Fruit fly (Drosophila melanogaster) whole organism, embryonic: ENCODE data around the gene syd.

ENCODE experiments used
- Aef1 ChIP-seq: fragments of 200-800 bp; sonication (Bioruptor generic); IDR thresholded peaks from 3 replicates; pipeline ENCODE4 v1.3.6; 2022; ENCODE audit warnings: missing biosample characterization, missing genetic modification characterization
- Antp ChIP-seq: fragments of 200-800 bp; sonication (Bioruptor generic); optimal IDR thresholded peaks from 3 replicates; lab custom pipeline; 2016; ENCODE audit warnings: missing biosample characterization, missing genetic modification characterization
- Atf3 ChIP-seq: fragments of 200-800 bp; sonication (Bioruptor generic); optimal IDR thresholded peaks from 3 replicates; lab custom pipeline; 2016; ENCODE audit warnings: missing biosample characterization, missing genetic modification characterization
- Blimp-1 ChIP-seq: fragments of 200-800 bp; sonication (Bioruptor generic); optimal IDR thresholded peaks from 3 replicates; lab custom pipeline; 2018; ENCODE audit warnings: missing biosample characterization, missing genetic modification characterization, mild to moderate bottlenecking, moderate library complexity, missing genetic modification reagents
- C15 ChIP-seq: fragments of 200-800 bp; sonication (Bioruptor generic); IDR thresholded peaks from 3 replicates; pipeline ENCODE4 v1.3.6; 2022; ENCODE audit warnings: missing biosample characterization, missing genetic modification characterization
- CG11093 ChIP-seq: fragments of 200-800 bp; sonication (Bioruptor generic); IDR thresholded peaks from 3 replicates; pipeline ENCODE4 v1.3.6; 2022; ENCODE audit warnings: missing biosample characterization, missing genetic modification characterization
- CG12219 ChIP-seq: fragments of 200-800 bp; sonication (Bioruptor generic); optimal IDR thresholded peaks from 3 replicates; lab custom pipeline; 2018; ENCODE audit warnings: missing biosample characterization, mild to moderate bottlenecking, missing genetic modification characterization
- CG12236 ChIP-seq: fragments of 200-800 bp; sonication (Bioruptor generic); optimal IDR thresholded peaks from 2 replicates; lab custom pipeline; 2016; ENCODE audit warnings: missing biosample characterization, missing genetic modification characterization
- CG12391 ChIP-seq: fragments of 200-800 bp; sonication (Bioruptor generic); optimal IDR thresholded peaks from 3 replicates; lab custom pipeline; 2018; ENCODE audit warnings: missing biosample characterization, mild to moderate bottlenecking, missing genetic modification characterization, moderate library complexity
- CG16863 ChIP-seq: fragments of 200-800 bp; sonication (Bioruptor generic); optimal IDR thresholded peaks from 3 replicates; lab custom pipeline; 2016; ENCODE audit warnings: missing biosample characterization, missing genetic modification characterization
- CG30403 ChIP-seq: fragments of 200-800 bp; sonication (Bioruptor generic); optimal IDR thresholded peaks from 3 replicates; lab custom pipeline; 2016; ENCODE audit warnings: missing biosample characterization, missing genetic modification characterization
- CG3065 ChIP-seq: fragments of 200-800 bp; sonication (Bioruptor generic); optimal IDR thresholded peaks from 2 replicates; lab custom pipeline; 2016; ENCODE audit warnings: missing biosample characterization, missing genetic modification characterization
- CG3281 ChIP-seq: fragments of 200-800 bp; sonication (Bioruptor generic); optimal IDR thresholded peaks from 3 replicates; lab custom pipeline; 2017; ENCODE audit warnings: missing biosample characterization, mild to moderate bottlenecking, missing genetic modification characterization
- CG33213 ChIP-seq: fragments of 200-800 bp; sonication (Bioruptor generic); optimal IDR thresholded peaks from 3 replicates; lab custom pipeline; 2016; ENCODE audit warnings: missing biosample characterization, missing genetic modification characterization
- CG33557 ChIP-seq: fragments of 200-800 bp; sonication (Bioruptor generic); optimal IDR thresholded peaks from 2 replicates; lab custom pipeline; 2019; ENCODE audit warnings: missing biosample characterization, mild to moderate bottlenecking, missing genetic modification characterization, moderate library complexity
- CG6813 ChIP-seq: fragments of 200-800 bp; sonication (Bioruptor generic); optimal IDR thresholded peaks from 2 replicates; lab custom pipeline; 2017; ENCODE audit warnings: missing biosample characterization, missing genetic modification characterization, mild to moderate bottlenecking, moderate library complexity, missing genetic modification reagents
- CG8089 ChIP-seq: fragments of 200-800 bp; sonication (Bioruptor generic); optimal IDR thresholded peaks from 3 replicates; lab custom pipeline; 2016; ENCODE audit warnings: missing biosample characterization, missing genetic modification characterization
- CG9932 ChIP-seq: fragments of 200-800 bp; sonication (Bioruptor generic); IDR thresholded peaks from 2 replicates; pipeline ENCODE4 v1.3.6; 2022; ENCODE audit warnings: missing biosample characterization, missing genetic modification characterization
- D19A ChIP-seq: fragments of 200-800 bp; optimal IDR thresholded peaks from 3 replicates; lab custom pipeline; 2019; ENCODE audit warnings: missing biosample characterization, mild to moderate bottlenecking, missing genetic modification characterization, moderate library complexity
- D19B ChIP-seq: fragments of 200-800 bp; sonication (Bioruptor generic); optimal IDR thresholded peaks from 2 replicates; lab custom pipeline; 2017; ENCODE audit warnings: missing biosample characterization, mild to moderate bottlenecking, missing genetic modification characterization
- Deaf1 ChIP-seq: fragments of 200-800 bp; optimal IDR thresholded peaks from 3 replicates; lab custom pipeline; 2019; ENCODE audit warnings: missing biosample characterization, mild to moderate bottlenecking, missing genetic modification characterization, moderate library complexity
- Fer3 ChIP-seq: fragments of 200-800 bp; sonication (Bioruptor generic); optimal IDR thresholded peaks from 2 replicates; lab custom pipeline; 2018; ENCODE audit warnings: missing biosample characterization, mild to moderate bottlenecking, missing genetic modification characterization, moderate library complexity
- HLH3B ChIP-seq: fragments of 200-800 bp; sonication (Bioruptor generic); IDR thresholded peaks from 2 replicates; pipeline ENCODE4 v1.3.6; 2022; ENCODE audit warnings: missing biosample characterization, missing genetic modification characterization
- HLH54F ChIP-seq: fragments of 200-800 bp; sonication (Bioruptor generic); optimal IDR thresholded peaks from 3 replicates; lab custom pipeline; 2016; ENCODE audit warnings: missing biosample characterization, missing genetic modification characterization
- Myb ChIP-seq: fragments of 200-800 bp; sonication (Bioruptor generic); optimal IDR thresholded peaks from 2 replicates; lab custom pipeline; 2016; ENCODE audit warnings: missing biosample characterization, missing genetic modification characterization
- Rx ChIP-seq: fragments of 200-800 bp; sonication (Bioruptor generic); IDR thresholded peaks from 2 replicates; pipeline ENCODE4 v1.3.6; 2022; ENCODE audit warnings: missing biosample characterization, missing genetic modification characterization
- Sox100B ChIP-seq: fragments of 200-800 bp; sonication (Bioruptor generic); optimal IDR thresholded peaks from 3 replicates; lab custom pipeline; 2018; ENCODE audit warnings: missing biosample characterization, mild to moderate bottlenecking, missing genetic modification characterization
- Trl ChIP-seq, 3 experiments: fragments of >200 bp in 2 of 3; fragments of 200-800 bp in 1 of 3; sonication (Bioruptor generic) in 1 of 3; optimal IDR thresholded peaks; 2 replicates in 1 of 3; 3 replicates in 2 of 3; lab custom pipeline; 2016 to 2017; ENCODE audit warnings: missing biosample characterization in 1 of 3, missing genetic modification characterization in 1 of 3
- Xbp1 ChIP-seq: fragments of 200-800 bp; sonication (Bioruptor generic); optimal IDR thresholded peaks from 3 replicates; lab custom pipeline; 2016; ENCODE audit warnings: missing biosample characterization, mild to moderate bottlenecking, missing genetic modification characterization
- bigmax ChIP-seq: fragments of 200-800 bp; sonication (Bioruptor generic); optimal IDR thresholded peaks from 2 replicates; lab custom pipeline; 2018; ENCODE audit warnings: missing biosample characterization, mild to moderate bottlenecking, missing genetic modification characterization
- bsh ChIP-seq, 2 experiments: fragments of 200-800 bp; sonication (Bioruptor generic); optimal IDR thresholded peaks; 2 replicates each; lab custom pipeline; 2017 to 2018; ENCODE audit warnings: mild to moderate bottlenecking in 2 of 2, missing biosample characterization in 2 of 2, missing genetic modification characterization in 2 of 2, moderate library complexity in 1 of 2
- cas ChIP-seq: fragments of 200-800 bp; sonication (Bioruptor generic); IDR thresholded peaks from 2 replicates; pipeline ENCODE4 v1.3.6; 2022; ENCODE audit warnings: missing biosample characterization, missing genetic modification characterization
- eyg ChIP-seq: fragments of 200-800 bp; sonication (Bioruptor generic); optimal IDR thresholded peaks from 3 replicates; lab custom pipeline; 2016; ENCODE audit warnings: missing biosample characterization, missing genetic modification characterization
- h ChIP-seq: fragments of >200 bp; optimal IDR thresholded peaks from 2 replicates; lab custom pipeline; 2017
- ind ChIP-seq: fragments of 200-800 bp; sonication (Bioruptor generic); optimal IDR thresholded peaks from 3 replicates; lab custom pipeline; 2016; ENCODE audit warnings: missing biosample characterization, missing genetic modification characterization
- kah ChIP-seq: fragments of 200-800 bp; sonication (Bioruptor generic); optimal IDR thresholded peaks from 2 replicates; lab custom pipeline; 2018; ENCODE audit warnings: missing biosample characterization, mild to moderate bottlenecking, missing genetic modification characterization
- kay ChIP-seq: fragments of 200-800 bp; sonication (Bioruptor generic); optimal IDR thresholded peaks from 2 replicates; lab custom pipeline; 2016; ENCODE audit warnings: missing biosample characterization, missing genetic modification characterization
- lab ChIP-seq: fragments of 200-800 bp; sonication (Bioruptor generic); optimal IDR thresholded peaks from 3 replicates; lab custom pipeline; 2017; ENCODE audit warnings: missing biosample characterization, missing genetic modification characterization, mild to moderate bottlenecking, moderate library complexity, missing genetic modification reagents
- lbe ChIP-seq: fragments of 200-800 bp; sonication (Bioruptor generic); optimal IDR thresholded peaks from 2 replicates; lab custom pipeline; 2016; ENCODE audit warnings: missing biosample characterization, mild to moderate bottlenecking, missing genetic modification characterization
- nerfin-2 ChIP-seq: fragments of 200-800 bp; sonication (Bioruptor generic); IDR thresholded peaks from 2 replicates; pipeline ENCODE4 v1.3.6; 2022; ENCODE audit warnings: missing biosample characterization, missing genetic modification characterization; ENCODE audit not compliant: partially characterized antibody
- pan ChIP-seq, 4 experiments: fragments of >200 bp in 3 of 4; fragments of 200-800 bp in 1 of 4; sonication (Bioruptor generic) in 1 of 4; optimal IDR thresholded peaks in 3 of 4; IDR thresholded peaks in 1 of 4; 2 replicates each; pipeline versions ENCODE4 v1.3.6 to Lab custom; 2017 to 2022; ENCODE audit warnings: missing biosample characterization in 2 of 4, missing genetic modification characterization in 2 of 4, mixed read lengths in 1 of 4
- pum ChIP-seq: fragments of 200-800 bp; sonication (Bioruptor generic); optimal IDR thresholded peaks from 2 replicates; lab custom pipeline; 2016; ENCODE audit warnings: missing biosample characterization, missing genetic modification characterization
- repo ChIP-seq: fragments of 200-800 bp; sonication (Bioruptor generic); optimal IDR thresholded peaks from 2 replicates; lab custom pipeline; 2016; ENCODE audit warnings: missing biosample characterization, missing genetic modification characterization
- sc ChIP-seq, 3 experiments: fragments of >200 bp in 2 of 3; fragments of 200-800 bp in 1 of 3; sonication (Bioruptor generic) in 1 of 3; optimal IDR thresholded peaks; 2 replicates in 2 of 3; 3 replicates in 1 of 3; lab custom pipeline; 2017; ENCODE audit warnings: mild to moderate bottlenecking in 1 of 3, missing biosample characterization in 1 of 3, missing genetic modification characterization in 1 of 3, missing genetic modification reagents in 1 of 3
- schlank ChIP-seq: fragments of 200-800 bp; sonication (Bioruptor generic); optimal IDR thresholded peaks from 2 replicates; lab custom pipeline; 2018; ENCODE audit warnings: missing biosample characterization, mild to moderate bottlenecking, missing genetic modification characterization
- sens ChIP-seq: fragments of 200-800 bp; sonication (Bioruptor generic); peaks from one replicate; lab custom pipeline; 2016; ENCODE audit warnings: missing biosample characterization, missing genetic modification characterization
- tap ChIP-seq: fragments of 200-800 bp; optimal IDR thresholded peaks from 3 replicates; lab custom pipeline; 2019; ENCODE audit warnings: missing biosample characterization, mild to moderate bottlenecking, missing genetic modification characterization, moderate library complexity
- twi ChIP-seq: fragments of 200-800 bp; optimal IDR thresholded peaks from 2 replicates; lab custom pipeline; 2019; ENCODE audit warnings: missing biosample characterization, mild to moderate bottlenecking, missing genetic modification characterization, moderate library complexity
- wor ChIP-seq: fragments of 200-800 bp; sonication (Bioruptor generic); IDR thresholded peaks from 2 replicates; pipeline ENCODE4 v1.3.6; 2022; ENCODE audit warnings: missing biosample characterization, missing genetic modification characterization

The syd gene

DNA sequence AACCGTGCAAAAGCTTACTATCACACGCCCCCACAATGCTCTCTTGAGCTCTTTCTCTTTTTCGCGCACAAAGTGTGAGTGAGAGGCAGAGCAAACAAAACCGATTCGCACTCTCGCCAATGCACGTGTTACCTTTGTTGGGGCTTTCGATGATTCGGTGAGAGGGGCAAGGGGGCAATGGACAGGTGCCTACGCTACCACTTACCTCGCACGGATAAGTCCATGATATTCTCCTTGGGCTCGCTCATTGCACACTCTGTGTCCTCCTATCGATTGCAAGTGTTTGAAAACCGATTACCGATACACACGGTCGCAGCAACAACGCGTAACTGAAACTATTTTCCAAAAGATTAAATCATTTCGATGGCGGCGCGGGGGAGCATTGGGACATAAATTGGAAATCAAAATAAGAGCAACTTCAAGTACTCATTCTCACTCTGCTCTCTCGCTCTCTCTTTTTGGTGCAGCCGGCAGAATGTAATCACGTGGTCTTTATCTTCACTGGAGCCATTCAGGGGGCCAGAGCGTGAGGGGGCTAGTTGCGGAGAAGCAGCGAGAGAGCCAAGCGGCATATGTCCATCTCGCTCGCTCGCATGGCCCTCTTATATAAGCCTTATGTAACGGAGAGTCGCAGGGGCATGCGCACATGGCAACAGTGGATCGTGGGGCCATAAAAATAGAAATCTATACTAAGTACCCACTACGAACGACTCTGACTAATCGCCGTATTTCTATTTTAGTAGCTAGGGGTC lies 68.7 kb downstream of the syd start, which contains the start of gene Pdp1 (continued):
- TF ChIP-seq cas (GFP tag; lab: Robert Waterston, UW) (no peak; the same call in 1 of the 2 replicates), h (no peak), CG30403 (no peak), HLH54F (GFP tag; lab: Kevin White, UChicago) (no peak), CG16863 (GFP tag; lab: Kevin White, UChicago) (no peak), C15 (GFP tag; lab: Robert Waterston, UW) (no peak), wor (GFP tag; lab: Robert Waterston, UW) (no peak), tap (peak; percentile 42), CG12236 (GFP tag; lab: Kevin White, UChicago) (no peak), Deaf1 (tag; lab: Kevin White, UChicago) (peak; percentile 51), CG12391 (no peak), lab (no peak), CG8089 (GFP tag; lab: Kevin White, UChicago) (no peak), Aef1 (no peak), pan (optimal IDR thresholded peaks at IDR 0.05; lab: Kevin White, UChicago) (no peak), pan (GFP tag; optimal IDR thresholded peaks at IDR 0.05 in 1 of 2, IDR thresholded peaks at IDR 0.05 in 1 of 2) (peak in 1 of 2 experiments; percentile 23), CG3281 (GFP tag; lab: Kevin White, UChicago) (no peak), bigmax (GFP tag; lab: Kevin White, UChicago) (no peak), sens (GFP tag; lab: Kevin White, UChicago) (peak; percentile 63), twi (peak; percentile 3), schlank (tag; lab: Kevin White, UChicago) (no peak), D19A (tag; lab: Kevin White, UChicago) (no peak), Myb (GFP tag; lab: Kevin White, UChicago) (peak; percentile 3), CG3065 (GFP tag; lab: Kevin White, UChicago) (no peak), D19B (GFP tag; lab: Kevin White, UChicago) (no peak), Xbp1 (GFP tag; lab: Kevin White, UChicago) (no peak), Sox100B (no peak), bsh (GFP tag; optimal IDR thresholded peaks at IDR 0.05; lab: Kevin White, UChicago) (peak in 1 of 2 experiments; percentile 30), repo (GFP tag; lab: Kevin White, UChicago) (peak; percentile 4), lbe (GFP tag; lab: Kevin White, UChicago) (no peak), CG9932 (no peak), ind (GFP tag; lab: Kevin White, UChicago) (no peak), Trl (optimal IDR thresholded peaks at IDR 0.05; lab: Kevin White, UChicago) (peak; percentile 86 to 87), Trl (GFP tag; optimal IDR thresholded peaks at IDR 0.05; lab: Kevin White, UChicago) (peak; percentile 33), pum (GFP tag; lab: Kevin White, UChicago) (no peak), kah (peak; percentile 53), Antp (GFP tag; lab: Kevin White, UChicago) (no peak), CG12219 (GFP tag; lab: Kevin White, UChicago) (peak; percentile 13), CG11093 (GFP tag; lab: Robert Waterston, UW) (no peak), CG33213 (no peak), CG33557 (GFP tag; lab: Kevin White, UChicago) (no peak), Blimp-1 (GFP tag; lab: Kevin White, UChicago) (no peak), eyg (GFP tag; lab: Kevin White, UChicago) (peak; percentile 9), Fer3 (tag; lab: Kevin White, UChicago) (no peak), HLH3B (GFP tag; lab: Robert Waterston, UW) (no peak), sc (optimal IDR thresholded peaks at IDR 0.05; lab: Kevin White, UChicago) (no peak), sc (GFP tag; optimal IDR thresholded peaks at IDR 0.05; lab: Kevin White, UChicago) (peak; percentile 8), kay (GFP tag; lab: Kevin White, UChicago) (no peak), Rx (GFP tag; lab: Robert Waterston, UW) (no peak), nerfin-2 (GFP tag; lab: Robert Waterston, UW) (0 out of 2 replicates have a peak, but pooled peaks have one; percentile 50), Atf3 (GFP tag; lab: Kevin White, UChicago) (no peak), CG6813 (GFP tag; lab: Kevin White, UChicago) (no peak)
